Worm (Caenorhabditis elegans) whole organism, L4 larva: ENCODE results near the gene clec-78.

Experiments
- fos-1 ChIP-seq: fragments of 150-350 bp; optimal IDR thresholded peaks from 2 replicates; lab custom pipeline; 2014; ENCODE audit warnings: missing biosample characterization, missing genetic modification characterization
- madf-5 ChIP-seq, 2 experiments: fragments of 200-800 bp; sonication (Bioruptor generic); IDR thresholded peaks; 2 replicates each; pipeline ENCODE4 v1.3.6; 2022; ENCODE audit warnings: missing compliant biosample characterization in 2 of 2, missing genetic modification characterization in 2 of 2
- pha-4 ChIP-seq, 2 experiments: fragments of 150-350 bp in 1 of 2; fragments of 200-800 bp in 1 of 2; sonication (Bioruptor generic) in 1 of 2; IDR thresholded peaks in 1 of 2; optimal IDR thresholded peaks in 1 of 2; 2 replicates each; pipeline versions ENCODE4 v1.3.6 to Lab custom; 2014 to 2022; ENCODE audit warnings: missing genetic modification characterization in 2 of 2, missing genetic modification reagents in 2 of 2, missing biosample characterization in 1 of 2, missing compliant biosample characterization in 1 of 2
- tag-97 ChIP-seq: fragments of 200-800 bp; sonication (Bioruptor generic); IDR thresholded peaks from 2 replicates; pipeline ENCODE4 v1.3.6; 2022; ENCODE audit warnings: missing genetic modification characterization, missing compliant biosample characterization
- unc-39 ChIP-seq: sonication (generic microtip); optimal IDR thresholded peaks from 2 replicates; lab custom pipeline; 2017; ENCODE audit warnings: missing biosample characterization, missing genetic modification characterization
- zip-2 ChIP-seq: fragments of 150-350 bp; optimal IDR thresholded peaks from 2 replicates; lab custom pipeline; 2014; ENCODE audit warnings: missing biosample characterization, missing genetic modification characterization

- TF ChIP-seq zip-2 (no peak), fos-1 (tag; lab: Kevin White, UChicago) (no peak), tag-97 (GFP tag; lab: Robert Waterston, UW) (no peak), unc-39 (tag; lab: Kevin White, UChicago) (no peak), pha-4 (GFP tag; IDR thresholded peaks at IDR 0.05; lab: Robert Waterston, UW) (no peak), pha-4 (tag; optimal IDR thresholded peaks at IDR 0.05; lab: Kevin White, UChicago) (no peak), madf-5 (GFP tag; IDR thresholded peaks at IDR 0.05; lab: Robert Waterston, UW) (no peak)
These were observed 5.4 kb downstream of the clec-78 start, which contains the start of gene F47C12.13 for ce11 chrIV:3994318-3994717.
